Fruit fly (Drosophila melanogaster) whole organism, embryonic: ENCODE data around the gene CG34450.

Experiments
- Lpt ChIP-seq: fragments of >200 bp; optimal IDR thresholded peaks from 2 replicates; lab custom pipeline; 2018; ENCODE audit warnings: missing biosample characterization, missing genetic modification characterization
- fru ChIP-seq: fragments of >200 bp; optimal IDR thresholded peaks from 2 replicates; lab custom pipeline; 2017

DNA sequence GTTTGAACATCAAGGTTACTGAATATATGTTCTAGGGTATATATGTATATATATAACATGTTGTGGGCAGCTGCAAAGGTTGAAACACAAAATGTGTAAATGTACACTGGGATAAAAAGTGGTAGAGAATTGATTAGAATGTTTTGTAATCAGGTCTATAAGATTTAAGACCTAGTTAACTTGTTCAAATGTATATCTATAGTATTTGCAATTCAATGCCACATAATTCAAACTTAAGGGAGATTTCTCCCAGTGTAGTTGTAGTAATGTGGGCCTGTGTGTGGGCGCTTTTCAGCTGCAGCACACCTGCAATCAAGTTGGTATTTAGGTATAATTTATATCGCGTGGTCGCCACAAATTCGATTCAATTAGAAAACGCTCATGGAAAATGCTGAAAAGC lies 18.9 kb upstream of the CG34450 start:
- no peak for TF ChIP-seq Lpt (GFP tag; lab: Kevin White, UChicago)
- TF ChIP-seq fru (lab: Kevin White, UChicago): no peak
